Worm (Caenorhabditis elegans) whole organism, midembryonic: ENCODE measurements around the gene Y1B5A.1.

Experiments
- T22C8.4 ChIP-seq: fragments of 200-800 bp; sonication (Bioruptor generic); IDR thresholded peaks from 2 replicates; pipeline ENCODE4 v1.3.6; 2022; ENCODE audit warnings: missing genetic modification characterization, missing compliant biosample characterization
- cog-1 ChIP-seq: sonication (generic microtip); optimal IDR thresholded peaks from 2 replicates; lab custom pipeline; 2016; ENCODE audit warnings: missing genetic modification characterization, missing compliant biosample characterization
- flt-1 ChIP-seq: fragments of 200-800 bp; sonication (Bioruptor generic); IDR thresholded peaks from 2 replicates; pipeline ENCODE4 v1.3.6; 2022; ENCODE audit warnings: missing genetic modification characterization, missing compliant biosample characterization
- klf-2 ChIP-seq: fragments of 200-800 bp; sonication (Bioruptor generic); conservative IDR thresholded peaks from 2 replicates; pipeline ENCODE4 v1.3.6; 2022; ENCODE audit warnings: missing genetic modification reagents, missing genetic modification characterization, missing compliant biosample characterization
- med-1 ChIP-seq: sonication (generic microtip); optimal IDR thresholded peaks from 2 replicates; lab custom pipeline; 2017; ENCODE audit warnings: missing genetic modification characterization, mild to moderate bottlenecking, missing compliant biosample characterization, antibody characterized with exemption, missing genetic modification reagents; ENCODE audit not compliant: insufficient read depth
- ref-1 ChIP-seq: fragments of 200-800 bp; sonication (Bioruptor generic); conservative IDR thresholded peaks from 2 replicates; pipeline ENCODE4 v1.3.6; 2022; ENCODE audit warnings: missing genetic modification reagents, missing genetic modification characterization, missing compliant biosample characterization
- tab-1 ChIP-seq: fragments of 200-800 bp; sonication (Bioruptor generic); IDR thresholded peaks from 2 replicates; pipeline ENCODE4 v1.3.6; 2022; ENCODE audit warnings: missing genetic modification characterization, missing compliant biosample characterization
- ztf-23 ChIP-seq: fragments of 200-800 bp; sonication (Bioruptor generic); IDR thresholded peaks from 2 replicates; pipeline ENCODE4 v1.3.6; 2022; ENCODE audit warnings: missing genetic modification reagents, missing genetic modification characterization, missing compliant biosample characterization
- ztf-29 ChIP-seq: fragments of 200-800 bp; sonication (Bioruptor generic); IDR thresholded peaks from 2 replicates; pipeline ENCODE4 v1.3.6; 2022; ENCODE audit warnings: missing genetic modification reagents, missing genetic modification characterization, missing compliant biosample characterization

The Y1B5A.1 gene

DNA sequence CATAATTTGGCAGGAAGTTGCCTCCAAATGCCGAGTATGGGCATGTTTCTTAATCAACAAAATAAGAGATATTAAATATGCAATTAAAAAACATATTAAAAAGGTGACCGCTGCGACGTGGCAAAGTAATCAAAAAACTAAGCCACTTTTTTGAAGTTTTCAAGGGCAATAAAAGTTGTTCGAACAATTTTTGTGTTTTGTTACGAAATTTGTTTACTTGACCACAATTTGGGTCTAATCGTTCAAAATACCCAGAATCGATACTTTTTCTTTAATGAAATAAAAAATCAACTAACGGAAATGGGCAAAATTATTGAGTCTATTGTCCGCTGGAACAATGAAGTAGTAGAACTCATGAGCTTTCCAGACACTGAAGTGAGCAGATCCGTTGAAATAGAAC is at the start of gene Y1B5A.1:
Gene Y1B5A.1 (plus strand): TSS at position 301 of the 400 bp plus-strand sequence.
- TF ChIP-seq ref-1 (no peak), klf-2 (GFP tag; lab: Robert Waterston, UW) (no peak), ztf-23 (GFP tag; lab: Robert Waterston, UW) (no peak), med-1 (GFP tag; lab: Kevin White, UChicago) (no peak), flt-1 (GFP tag; lab: Robert Waterston, UW) (no peak), T22C8.4 (GFP tag; lab: Robert Waterston, UW) (no peak), cog-1 (tag; lab: Kevin White, UChicago) (no peak), tab-1 (GFP tag; lab: Robert Waterston, UW) (no peak), ztf-29 (GFP tag; lab: Robert Waterston, UW) (no peak)

DNA sequence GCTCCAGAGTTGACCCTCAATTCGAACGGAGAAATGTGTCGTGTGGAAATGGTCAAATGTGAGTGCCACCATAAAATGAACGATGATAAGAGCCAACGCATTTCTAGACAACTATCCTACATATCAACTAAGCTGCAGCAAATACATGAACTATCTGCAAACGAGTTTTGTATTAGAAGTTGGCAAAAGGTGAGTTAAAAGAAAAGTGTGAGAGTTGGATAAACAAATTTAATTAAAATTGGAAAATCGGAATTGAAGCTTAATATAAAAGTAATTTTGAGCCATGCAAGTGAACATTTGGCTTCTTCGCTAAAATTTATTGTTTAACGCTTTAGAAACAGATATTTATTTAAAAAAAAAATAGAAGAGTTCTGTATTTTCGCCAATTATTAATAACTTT is 49.2 kb upstream of the Y1B5A.1 start, which contains the start of gene cest-19:
Gene cest-19 (minus strand): TSS at position 101 of the 400 bp plus-strand sequence.
- TF ChIP-seq ztf-29 (GFP tag; lab: Robert Waterston, UW) (no peak), tab-1 (GFP tag; lab: Robert Waterston, UW) (no peak)

DNA sequence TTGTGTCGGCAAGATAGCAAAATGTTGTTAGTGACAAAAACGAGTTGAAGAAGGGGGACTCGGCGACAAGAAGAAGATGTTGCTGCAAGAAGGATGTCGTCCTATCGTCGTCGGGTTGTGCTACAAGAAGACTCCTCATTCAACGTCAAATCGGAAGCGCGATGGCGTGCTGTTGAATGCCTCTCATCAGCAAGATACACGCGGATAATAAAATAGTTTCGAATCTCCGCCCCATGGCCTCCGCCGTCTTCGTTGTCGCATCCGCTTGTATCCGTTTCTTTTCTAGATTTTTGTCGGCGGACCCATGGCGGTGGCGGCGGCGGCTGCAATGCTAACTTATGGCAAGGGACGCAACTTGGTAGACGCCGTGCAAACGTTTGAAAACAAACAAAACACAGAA is 47.2 kb upstream of the Y1B5A.1 start:
- no peak for TF ChIP-seq tab-1 (GFP tag; lab: Robert Waterston, UW)
- no peak for TF ChIP-seq T22C8.4 (GFP tag; lab: Robert Waterston, UW)
- no peak for TF ChIP-seq ztf-23 (GFP tag; lab: Robert Waterston, UW)
- TF ChIP-seq ztf-29 (GFP tag; lab: Robert Waterston, UW): no peak
- TF ChIP-seq med-1 (GFP tag; lab: Kevin White, UChicago): no peak
- no peak for TF ChIP-seq cog-1 (tag; lab: Kevin White, UChicago)
- no peak for TF ChIP-seq klf-2 (GFP tag; lab: Robert Waterston, UW)
- no peak for TF ChIP-seq ref-1
- TF ChIP-seq flt-1 (GFP tag; lab: Robert Waterston, UW): no peak

DNA sequence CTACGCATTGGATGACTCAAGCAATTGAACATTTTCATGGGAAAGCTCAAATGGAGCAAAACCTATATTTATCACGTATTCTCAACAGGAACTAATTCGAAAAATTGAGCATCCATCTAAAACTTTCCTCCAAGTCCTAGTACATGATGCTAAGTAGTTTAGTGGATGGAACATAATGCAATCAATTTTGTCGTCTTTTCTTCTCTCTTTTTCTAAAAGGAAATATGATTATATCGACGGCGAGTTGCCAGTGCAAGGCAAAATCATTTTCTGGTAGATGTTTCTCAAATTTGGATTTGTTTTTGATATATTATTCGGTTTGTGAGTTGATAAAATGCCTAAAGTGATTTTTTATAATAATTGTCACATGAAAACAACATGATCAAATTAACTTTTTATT is 44.4 kb upstream of the Y1B5A.1 start:
- no peak for TF ChIP-seq ztf-23 (GFP tag; lab: Robert Waterston, UW)
- TF ChIP-seq ref-1: no peak
- no peak for TF ChIP-seq klf-2 (GFP tag; lab: Robert Waterston, UW)
- no peak for TF ChIP-seq med-1 (GFP tag; lab: Kevin White, UChicago)
- TF ChIP-seq tab-1 (GFP tag; lab: Robert Waterston, UW): no peak
- TF ChIP-seq cog-1 (tag; lab: Kevin White, UChicago): no peak
- no peak for TF ChIP-seq T22C8.4 (GFP tag; lab: Robert Waterston, UW)
- TF ChIP-seq ztf-29 (GFP tag; lab: Robert Waterston, UW): no peak
- TF ChIP-seq flt-1 (GFP tag; lab: Robert Waterston, UW): no peak

DNA sequence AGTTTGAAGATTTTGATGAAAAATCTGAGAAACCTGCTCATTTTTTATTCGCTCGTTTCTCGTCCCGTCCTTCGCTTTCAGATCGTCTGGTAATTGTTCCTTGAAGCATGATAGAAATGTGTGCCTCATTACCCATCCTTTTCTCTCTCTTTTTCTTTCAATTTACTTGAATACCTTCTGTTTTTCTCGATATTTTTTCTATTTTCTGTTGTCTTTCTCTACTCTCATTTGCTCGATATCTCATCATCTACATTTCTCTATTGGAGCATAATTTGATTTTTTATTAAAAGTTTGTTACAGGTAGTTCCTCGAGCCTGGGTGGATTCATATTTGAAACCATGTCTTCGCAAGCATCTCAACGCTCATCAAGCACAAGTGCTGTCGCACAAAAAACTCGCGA is 34.9 kb upstream of the Y1B5A.1 start, which contains the start of gene ubc-17:
Gene ubc-17 (plus strand): TSS at position 301 of the 400 bp plus-strand sequence.
- TF ChIP-seq klf-2 (GFP tag; lab: Robert Waterston, UW) (no peak), T22C8.4 (GFP tag; lab: Robert Waterston, UW) (no peak), flt-1 (GFP tag; lab: Robert Waterston, UW) (no peak), tab-1 (GFP tag; lab: Robert Waterston, UW) (no peak), ref-1 (no peak), med-1 (GFP tag; lab: Kevin White, UChicago) (no peak), cog-1 (tag; lab: Kevin White, UChicago) (no peak), ztf-23 (GFP tag; lab: Robert Waterston, UW) (no peak), ztf-29 (GFP tag; lab: Robert Waterston, UW) (no peak)

DNA sequence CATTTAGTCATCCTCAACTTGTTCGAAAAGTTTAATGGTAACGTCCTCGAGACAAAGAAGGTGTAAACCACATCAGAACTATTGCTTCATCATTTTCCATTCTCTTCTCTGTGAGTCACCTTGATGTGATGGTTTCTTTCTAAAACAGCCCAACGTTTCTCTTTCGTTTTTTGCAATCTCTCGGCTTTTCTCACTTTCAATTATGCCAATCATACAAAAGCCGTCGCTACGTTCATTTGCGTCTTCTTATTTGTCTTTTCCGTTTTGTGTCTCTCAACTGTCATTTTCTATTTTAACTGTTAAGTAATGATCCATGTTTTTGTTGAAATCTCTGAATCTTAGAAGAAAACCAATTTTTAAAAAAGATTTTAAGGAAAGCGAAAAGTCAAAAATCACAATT is 27.8 kb upstream of the Y1B5A.1 start, which contains the start of gene B0403.5:
Gene B0403.5 (plus strand): TSS at position 368 of the 400 bp plus-strand sequence.
- TF ChIP-seq ztf-29 (GFP tag; lab: Robert Waterston, UW) (no peak), med-1 (GFP tag; lab: Kevin White, UChicago) (no peak), cog-1 (tag; lab: Kevin White, UChicago) (no peak), klf-2 (GFP tag; lab: Robert Waterston, UW) (no peak), ref-1 (no peak), flt-1 (GFP tag; lab: Robert Waterston, UW) (no peak), ztf-23 (GFP tag; lab: Robert Waterston, UW) (no peak), T22C8.4 (GFP tag; lab: Robert Waterston, UW) (no peak), tab-1 (GFP tag; lab: Robert Waterston, UW) (no peak)

DNA sequence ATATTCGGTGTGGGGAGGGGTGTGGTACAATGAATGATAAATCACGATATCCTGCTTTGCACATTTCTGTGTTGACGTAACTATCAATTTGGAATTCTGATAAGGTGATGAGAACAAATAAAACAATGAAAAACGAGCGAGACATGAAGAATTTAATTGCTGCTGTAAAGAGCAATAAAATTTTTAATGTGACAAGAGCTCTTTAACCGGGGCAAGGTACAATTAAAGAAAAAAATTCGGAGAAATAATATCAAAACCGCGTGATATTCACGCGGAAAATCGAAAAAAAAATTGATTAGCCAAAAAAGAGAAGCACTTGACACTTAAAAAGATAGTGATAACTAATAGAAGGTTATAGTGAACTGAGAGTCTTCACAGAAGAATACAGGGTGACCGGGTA is 23.9 kb upstream of the Y1B5A.1 start:
- TF ChIP-seq ztf-23 (GFP tag; lab: Robert Waterston, UW) (no peak), tab-1 (GFP tag; lab: Robert Waterston, UW) (no peak), ztf-29 (GFP tag; lab: Robert Waterston, UW) (no peak), cog-1 (tag; lab: Kevin White, UChicago) (no peak), flt-1 (GFP tag; lab: Robert Waterston, UW) (no peak), klf-2 (GFP tag; lab: Robert Waterston, UW) (no peak), T22C8.4 (GFP tag; lab: Robert Waterston, UW) (no peak), med-1 (GFP tag; lab: Kevin White, UChicago) (no peak), ref-1 (no peak)

DNA sequence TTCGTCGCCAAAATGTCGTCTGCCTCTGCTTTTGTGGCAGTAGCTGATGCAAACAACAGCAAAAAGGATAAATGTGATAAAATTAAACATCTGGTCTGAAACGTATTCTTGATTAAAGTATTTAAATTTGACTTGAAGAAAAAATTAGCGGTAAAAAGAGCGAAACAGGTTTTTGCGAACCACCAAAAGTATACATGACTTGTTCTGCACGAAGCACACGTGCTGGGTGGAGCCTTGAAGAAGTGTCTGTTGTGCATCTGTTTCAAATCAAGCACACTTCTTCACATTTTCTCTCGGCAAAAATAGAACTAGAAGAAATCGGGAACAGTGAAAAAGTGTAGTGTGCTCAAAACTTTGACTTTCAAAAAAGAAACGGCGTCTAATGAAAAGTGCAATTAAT is 21.9 kb upstream of the Y1B5A.1 start, which contains the start of gene B0403.3:
Gene B0403.3 (minus strand): TSS at position 101 of the 400 bp plus-strand sequence.
- TF ChIP-seq klf-2 (GFP tag; lab: Robert Waterston, UW): no peak
- no peak for TF ChIP-seq ref-1
- TF ChIP-seq T22C8.4 (GFP tag; lab: Robert Waterston, UW): no peak
- TF ChIP-seq med-1 (GFP tag; lab: Kevin White, UChicago): no peak
- TF ChIP-seq ztf-23 (GFP tag; lab: Robert Waterston, UW): no peak

DNA sequence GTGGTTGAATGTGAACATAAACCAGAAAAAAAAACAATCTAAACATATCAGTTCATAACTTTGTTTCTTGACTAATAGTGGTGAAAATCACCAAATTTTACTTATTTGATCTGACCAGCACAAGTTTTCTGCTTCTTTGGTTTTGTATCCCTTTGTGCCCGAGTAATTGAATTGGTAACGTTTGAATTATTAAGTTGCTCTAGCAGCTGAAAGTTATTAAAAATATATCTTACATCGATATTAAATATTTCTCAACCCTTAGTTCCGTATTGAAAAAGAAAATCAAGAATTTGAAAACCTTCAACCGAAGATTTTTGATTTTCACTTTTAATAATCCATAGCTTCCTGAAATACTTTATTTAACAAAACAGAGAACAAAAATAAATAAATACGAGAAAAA is 19.2 kb upstream of the Y1B5A.1 start:
- TF ChIP-seq T22C8.4 (GFP tag; lab: Robert Waterston, UW) (no peak), med-1 (GFP tag; lab: Kevin White, UChicago) (no peak), ztf-23 (GFP tag; lab: Robert Waterston, UW) (no peak), ref-1 (no peak), ztf-29 (GFP tag; lab: Robert Waterston, UW) (no peak), flt-1 (GFP tag; lab: Robert Waterston, UW) (no peak), tab-1 (GFP tag; lab: Robert Waterston, UW) (no peak), klf-2 (GFP tag; lab: Robert Waterston, UW) (no peak), cog-1 (tag; lab: Kevin White, UChicago) (no peak)
